Fruit fly (Drosophila melanogaster) whole organism, prepupa: ENCODE results near the gene CG13842.

Experiments used
- CG16779 ChIP-seq: fragments of 200-800 bp; sonication (Bioruptor generic); optimal IDR thresholded peaks from 3 replicates; lab custom pipeline; 2017; ENCODE audit warnings: missing biosample characterization, mild to moderate bottlenecking, missing genetic modification characterization
- CG32006 ChIP-seq: fragments of 200-800 bp; sonication (Bioruptor generic); optimal IDR thresholded peaks from 3 replicates; lab custom pipeline; 2017; ENCODE audit warnings: missing biosample characterization, mild to moderate bottlenecking, missing genetic modification characterization
- CG3919 ChIP-seq: fragments of 200-800 bp; sonication (Bioruptor generic); optimal IDR thresholded peaks from 3 replicates; lab custom pipeline; 2016; ENCODE audit warnings: missing biosample characterization, missing genetic modification characterization
- Hr38 ChIP-seq: sonication (Bioruptor generic); optimal IDR thresholded peaks from 2 replicates; lab custom pipeline; 2016; ENCODE audit warnings: missing biosample characterization, missing genetic modification characterization
- Hr39 ChIP-seq: fragments of 200-800 bp; sonication (Bioruptor generic); optimal IDR thresholded peaks from 2 replicates; lab custom pipeline; 2016; ENCODE audit warnings: missing biosample characterization, missing genetic modification characterization
- OdsH ChIP-seq: fragments of 200-800 bp; sonication (Bioruptor generic); optimal IDR thresholded peaks from 3 replicates; lab custom pipeline; 2016; ENCODE audit warnings: missing biosample characterization, missing genetic modification characterization
- net ChIP-seq: fragments of 200-800 bp; sonication (Bioruptor generic); optimal IDR thresholded peaks from 3 replicates; lab custom pipeline; 2016; ENCODE audit warnings: missing biosample characterization, missing genetic modification characterization
- pdm3 ChIP-seq: fragments of 200-800 bp; sonication (Bioruptor generic); optimal IDR thresholded peaks from 3 replicates; lab custom pipeline; 2016; ENCODE audit warnings: missing biosample characterization, missing genetic modification characterization
- spab ChIP-seq: fragments of 200-800 bp; sonication (Bioruptor generic); optimal IDR thresholded peaks from 2 replicates; lab custom pipeline; 2017; ENCODE audit warnings: missing biosample characterization, mild to moderate bottlenecking, missing genetic modification characterization, missing genetic modification reagents
- svp ChIP-seq: fragments of 200-800 bp; sonication (Bioruptor generic); peaks from one replicate; lab custom pipeline; 2016; ENCODE audit warnings: missing biosample characterization, missing genetic modification characterization

DNA sequence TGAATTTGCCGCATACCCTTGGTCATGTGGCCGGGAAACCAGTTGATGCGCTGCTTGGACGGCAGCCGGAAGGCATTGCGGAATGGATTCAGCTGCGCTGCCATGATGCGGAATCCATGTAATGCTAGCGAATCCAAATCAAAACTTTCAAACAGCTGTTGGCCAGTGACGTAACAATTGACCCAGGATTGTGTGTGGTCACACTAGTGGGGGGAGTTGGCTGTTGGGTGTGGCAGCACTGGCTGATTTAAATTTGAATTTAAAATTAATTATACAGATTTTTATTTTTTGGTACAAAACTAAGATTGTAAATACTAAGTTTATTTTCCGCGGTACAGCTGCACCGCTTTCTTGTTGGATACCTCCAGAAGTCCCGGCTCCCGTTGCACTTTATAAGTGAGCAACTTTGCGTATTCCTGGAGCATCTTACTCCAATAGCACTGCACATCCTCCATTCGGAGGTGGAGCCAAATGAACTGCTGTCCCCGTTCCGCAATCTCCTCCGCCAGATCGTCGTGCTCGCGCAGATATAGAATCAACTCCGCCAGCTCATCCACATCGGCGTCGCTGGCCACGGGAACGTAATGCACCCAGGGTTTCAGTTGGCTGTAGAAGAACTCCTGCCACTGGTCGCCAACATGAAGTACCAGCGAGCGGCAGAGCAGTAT is 40.5 kb upstream of the CG13842 start, which contains the start of gene CG17141:
- TF ChIP-seq CG3919 (GFP tag; lab: Kevin White, UChicago), result no peak
- TF ChIP-seq net, result no peak
- no peak for TF ChIP-seq svp (GFP tag; lab: Kevin White, UChicago)
- no peak for TF ChIP-seq CG32006
- TF ChIP-seq pdm3 (GFP tag; lab: Kevin White, UChicago), result no peak
- TF ChIP-seq Hr39 (GFP tag; lab: Kevin White, UChicago), result no peak
- TF ChIP-seq CG16779, result no peak
- no peak for TF ChIP-seq OdsH (GFP tag; lab: Kevin White, UChicago)
- TF ChIP-seq spab (GFP tag; lab: Kevin White, UChicago), result no peak
- TF ChIP-seq Hr38 (GFP tag; lab: Kevin White, UChicago), result no peak
